Worm (Caenorhabditis elegans) whole organism, young adult: ENCODE results near the gene R04B5.7.

Experiments used
- D2030.7 ChIP-seq: fragments of 200-800 bp; sonication (Bioruptor generic); IDR thresholded peaks from 2 replicates; pipeline ENCODE4 v1.3.6; 2022; ENCODE audit warnings: missing genetic modification reagents, missing genetic modification characterization, missing compliant biosample characterization
- F23B12.7 ChIP-seq: sonication (generic microtip); optimal IDR thresholded peaks from 2 replicates; lab custom pipeline; 2017; ENCODE audit warnings: missing genetic modification characterization, mild to moderate bottlenecking, missing compliant biosample characterization, antibody characterized with exemption, moderate library complexity; ENCODE audit not compliant: insufficient read depth
- F33H1.4 ChIP-seq: fragments of 200-800 bp; sonication (Bioruptor generic); IDR thresholded peaks from 2 replicates; pipeline ENCODE4 v1.3.6; 2022; ENCODE audit warnings: missing genetic modification reagents, missing genetic modification characterization, missing compliant biosample characterization
- F39B2.1 ChIP-seq: fragments of 200-800 bp; sonication (Bioruptor generic); IDR thresholded peaks from 2 replicates; pipeline ENCODE4 v1.3.6; 2022; ENCODE audit warnings: missing genetic modification reagents, missing genetic modification characterization, missing compliant biosample characterization
- F49E8.2 ChIP-seq: sonication (generic microtip); optimal IDR thresholded peaks from 3 replicates; lab custom pipeline; 2017; ENCODE audit warnings: missing genetic modification characterization, mild to moderate bottlenecking, missing compliant biosample characterization, antibody characterized with exemption, moderate library complexity; ENCODE audit not compliant: insufficient read depth
- F57A8.1 ChIP-seq: fragments of 200-800 bp; sonication (Bioruptor generic); optimal IDR thresholded peaks from 2 replicates; lab custom pipeline; 2018; ENCODE audit warnings: mild to moderate bottlenecking, missing genetic modification characterization, moderate library complexity, missing compliant biosample characterization
- T26A5.8 ChIP-seq: sonication (generic microtip); optimal IDR thresholded peaks from 2 replicates; lab custom pipeline; 2016; ENCODE audit warnings: missing genetic modification characterization, missing compliant biosample characterization
- Y53G8AR.9 ChIP-seq: fragments of 200-800 bp; sonication (Bioruptor generic); conservative IDR thresholded peaks from 2 replicates; pipeline ENCODE4 v1.3.6; 2022; ENCODE audit warnings: missing genetic modification reagents, missing genetic modification characterization, missing compliant biosample characterization
- ccch-3 ChIP-seq: fragments of 200-800 bp; sonication (Bioruptor generic); optimal IDR thresholded peaks from 2 replicates; lab custom pipeline; 2018; ENCODE audit warnings: mild to moderate bottlenecking, missing genetic modification characterization, missing compliant biosample characterization
- ceh-27 ChIP-seq: fragments of 200-800 bp; sonication (Bioruptor generic); optimal IDR thresholded peaks from 2 replicates; lab custom pipeline; 2018; ENCODE audit warnings: mild to moderate bottlenecking, missing genetic modification characterization, moderate library complexity, missing compliant biosample characterization
- ceh-40 ChIP-seq: fragments of 200-800 bp; sonication (Bioruptor generic); IDR thresholded peaks from 2 replicates; pipeline ENCODE4 v1.3.6; 2022; ENCODE audit warnings: missing genetic modification characterization, missing compliant biosample characterization
- dpff-1 ChIP-seq: sonication (generic microtip); optimal IDR thresholded peaks from 2 replicates; lab custom pipeline; 2017; ENCODE audit warnings: mild to moderate bottlenecking, missing genetic modification characterization, missing compliant biosample characterization
- dpl-1 ChIP-seq: fragments of 150-350 bp; optimal IDR thresholded peaks from 2 replicates; lab custom pipeline; 2014; ENCODE audit warnings: missing biosample characterization, missing genetic modification reagents, missing genetic modification characterization
- egl-18 ChIP-seq: fragments of 200-800 bp; sonication (Bioruptor generic); IDR thresholded peaks from 2 replicates; pipeline ENCODE4 v1.3.6; 2022; ENCODE audit warnings: missing genetic modification reagents, missing genetic modification characterization, missing compliant biosample characterization
- ekl-4 ChIP-seq: fragments of 200-800 bp; sonication (Bioruptor generic); IDR thresholded peaks from 2 replicates; pipeline ENCODE4 v1.3.6; 2022; ENCODE audit warnings: missing genetic modification reagents, missing genetic modification characterization, missing compliant biosample characterization
- hlh-26 ChIP-seq: fragments of 200-800 bp; sonication (Bioruptor generic); conservative IDR thresholded peaks from 2 replicates; pipeline ENCODE4 v1.3.6; 2022; ENCODE audit warnings: missing genetic modification reagents, missing genetic modification characterization, missing compliant biosample characterization
- let-526 ChIP-seq: fragments of 200-800 bp; sonication (Bioruptor generic); IDR thresholded peaks from 2 replicates; pipeline ENCODE4 v1.3.6; 2022; ENCODE audit warnings: missing genetic modification reagents, missing genetic modification characterization, missing compliant biosample characterization
- lin-35 ChIP-seq, 3 experiments: fragments of 150-350 bp in 2 of 3; sonication (generic microtip) in 1 of 3; optimal IDR thresholded peaks; 2 replicates each; lab custom pipeline; 2014 to 2018; ENCODE audit warnings: missing biosample characterization in 3 of 3, missing genetic modification characterization in 3 of 3, missing genetic modification reagents in 3 of 3
- lin-40 ChIP-seq: sonication (generic microtip); optimal IDR thresholded peaks from 2 replicates; lab custom pipeline; 2016; ENCODE audit warnings: missing genetic modification characterization, mild to moderate bottlenecking, missing compliant biosample characterization, missing genotype, missing genetic modification reagents
- lsy-27 ChIP-seq: sonication (generic microtip); optimal IDR thresholded peaks from 2 replicates; lab custom pipeline; 2017; ENCODE audit warnings: missing genetic modification characterization, mild to moderate bottlenecking, missing compliant biosample characterization, antibody characterized with exemption, missing genotype, borderline replicate concordance; ENCODE audit not compliant: insufficient read depth
- madf-3 ChIP-seq: fragments of 200-800 bp; sonication (Bioruptor generic); IDR thresholded peaks from 2 replicates; pipeline ENCODE4 v1.3.6; 2022; ENCODE audit warnings: missing genetic modification reagents, missing genetic modification characterization, missing compliant biosample characterization
- madf-6 ChIP-seq: fragments of 200-800 bp; sonication (Bioruptor generic); IDR thresholded peaks from 2 replicates; pipeline ENCODE4 v1.3.6; 2022; ENCODE audit warnings: missing genetic modification reagents, missing genetic modification characterization, missing compliant biosample characterization
- mcd-1 ChIP-seq: fragments of 200-800 bp; sonication (Bioruptor generic); IDR thresholded peaks from 2 replicates; pipeline ENCODE4 v1.3.6; 2022; ENCODE audit warnings: missing genetic modification reagents, missing genetic modification characterization, missing compliant biosample characterization
- mxl-1 ChIP-seq: sonication (generic microtip); optimal IDR thresholded peaks from 2 replicates; lab custom pipeline; 2016; ENCODE audit warnings: missing genetic modification characterization, missing compliant biosample characterization
- nfya-1 ChIP-seq: sonication (generic microtip); optimal IDR thresholded peaks from 2 replicates; lab custom pipeline; 2017; ENCODE audit warnings: antibody characterized with exemption, missing compliant biosample characterization, missing genetic modification characterization, borderline replicate concordance; ENCODE audit not compliant: insufficient read depth
- nfya-2 ChIP-seq: fragments of 200-800 bp; sonication (Bioruptor generic); IDR thresholded peaks from 2 replicates; pipeline ENCODE4 v1.3.6; 2022; ENCODE audit warnings: missing genetic modification reagents, missing genetic modification characterization, missing compliant biosample characterization
- nhr-179 ChIP-seq: sonication (generic microtip); optimal IDR thresholded peaks from 2 replicates; lab custom pipeline; 2016; ENCODE audit warnings: mild to moderate bottlenecking, missing genetic modification characterization, missing compliant biosample characterization
- nhr-27 ChIP-seq: fragments of 200-800 bp; sonication (Bioruptor generic); optimal IDR thresholded peaks from 2 replicates; lab custom pipeline; 2018; ENCODE audit warnings: mild to moderate bottlenecking, missing genetic modification characterization, moderate library complexity, missing compliant biosample characterization
- nhr-80 ChIP-seq: sonication (generic microtip); optimal IDR thresholded peaks from 2 replicates; lab custom pipeline; 2016; ENCODE audit warnings: missing genetic modification characterization, missing compliant biosample characterization
- nhr-90 ChIP-seq: sonication (generic microtip); optimal IDR thresholded peaks from 2 replicates; lab custom pipeline; 2016; ENCODE audit warnings: missing genotype, mild to moderate bottlenecking, missing genetic modification characterization, missing compliant biosample characterization
- rec-8 ChIP-seq, 2 experiments: sonication (generic microtip); optimal IDR thresholded peaks; 2 replicates each; lab custom pipeline; 2016; ENCODE audit warnings: mild to moderate bottlenecking in 2 of 2, missing genetic modification characterization in 2 of 2, missing genetic modification reagents in 2 of 2, missing genotype in 2 of 2, missing biosample characterization in 1 of 2, missing compliant biosample characterization in 1 of 2, moderate library complexity in 1 of 2
- rpc-1 ChIP-seq, 2 experiments: fragments of 150-350 bp in 1 of 2; sonication (generic microtip) in 1 of 2; optimal IDR thresholded peaks; 2 replicates each; lab custom pipeline; 2014 to 2018; ENCODE audit warnings: missing biosample characterization in 1 of 2, missing genetic modification characterization in 1 of 2, missing genetic modification reagents in 1 of 2, missing genotype in 1 of 2
- sea-2 ChIP-seq: fragments of 200-800 bp; sonication (Bioruptor generic); IDR thresholded peaks from 2 replicates; pipeline ENCODE4 v1.3.6; 2022; ENCODE audit warnings: missing genetic modification characterization, missing compliant biosample characterization
- tbp1 ChIP-seq: fragments of 200-800 bp; sonication (Bioruptor generic); optimal IDR thresholded peaks from 2 replicates; lab custom pipeline; 2018; ENCODE audit warnings: mild to moderate bottlenecking, missing genetic modification characterization, missing compliant biosample characterization
- unc-62 ChIP-seq: fragments of 150-350 bp; optimal IDR thresholded peaks from 2 replicates; lab custom pipeline; 2014; ENCODE audit warnings: missing biosample characterization, missing genetic modification reagents, missing genetic modification characterization
- xnd-1 ChIP-seq: sonication (generic microtip); optimal IDR thresholded peaks from 2 replicates; lab custom pipeline; 2016; ENCODE audit warnings: missing genotype, missing genetic modification reagents, missing genetic modification characterization, missing compliant biosample characterization
- ztf-22 ChIP-seq: fragments of 200-800 bp; sonication (Bioruptor generic); optimal IDR thresholded peaks from 2 replicates; lab custom pipeline; 2018; ENCODE audit warnings: mild to moderate bottlenecking, missing genetic modification characterization, moderate library complexity, missing compliant biosample characterization
- ztf-26 ChIP-seq: sonication (generic microtip); optimal IDR thresholded peaks from 2 replicates; lab custom pipeline; 2017; ENCODE audit warnings: missing genetic modification characterization, missing compliant biosample characterization

Gene R04B5.7

ce11 chrV:10103811-10104210 lies 13.4 kb upstream of the R04B5.7 start:
- TF ChIP-seq nhr-80 (tag; lab: Kevin White, UChicago) (peak; percentile 9), nhr-27 (no peak)

DNA sequence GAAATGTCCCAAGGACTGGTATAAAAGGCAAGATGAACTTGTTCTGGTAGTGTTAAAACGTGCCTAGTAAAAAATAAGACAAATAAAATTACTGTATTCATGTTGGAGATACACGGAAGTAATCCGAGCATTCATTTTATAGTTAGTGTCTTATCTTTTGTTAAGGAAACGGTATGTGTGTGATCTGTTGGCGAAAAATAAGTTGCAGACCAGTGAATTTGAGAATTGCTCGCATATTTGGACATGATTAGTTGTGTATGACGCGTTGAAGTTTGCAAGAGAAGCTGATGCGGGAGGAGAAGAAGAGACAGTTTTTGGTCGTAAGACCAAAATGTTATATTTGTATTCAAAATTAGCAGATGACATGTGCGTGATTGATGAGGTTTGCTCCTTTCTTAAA lies 11.6 kb upstream of the R04B5.7 start, which contains the start of gene C08B6.14:
C08B6.14 (minus strand) TSS at position 101 of the 400 bp plus-strand sequence.
- TF ChIP-seq Y53G8AR.9 = no peak
- no peak for TF ChIP-seq unc-62
- no peak for TF ChIP-seq ztf-26 (tag; lab: Kevin White, UChicago)
- no peak for TF ChIP-seq ztf-22 (GFP tag; lab: Kevin White, UChicago)
- no peak for TF ChIP-seq F39B2.1 (GFP tag; lab: Robert Waterston, UW)
- no peak for TF ChIP-seq nfya-2
- no peak for TF ChIP-seq mxl-1
- TF ChIP-seq nhr-90 = no peak
- no peak for TF ChIP-seq sea-2 (GFP tag; lab: Robert Waterston, UW)
- TF ChIP-seq lin-40 (tag; lab: Kevin White, UChicago) = no peak
- no peak for TF ChIP-seq D2030.7 (GFP tag; lab: Robert Waterston, UW)

ce11 chrV:10098429-10098828 lies 8.1 kb upstream of the R04B5.7 start, which contains the start of gene ugt-47:
ugt-47 (minus strand) TSS chrV:10098597.
- TF ChIP-seq nhr-179 (tag; lab: Kevin White, UChicago) (no peak), nhr-80 (tag; lab: Kevin White, UChicago) (peak; percentile 52), F57A8.1 (GFP tag; lab: Kevin White, UChicago) (no peak), lin-35 (GFP tag; optimal IDR thresholded peaks at IDR 0.05; lab: Kevin White, UChicago) (no peak), xnd-1 (tag; lab: Kevin White, UChicago) (no peak), sea-2 (GFP tag; lab: Robert Waterston, UW) (no peak), unc-62 (peak; percentile 14)

DNA sequence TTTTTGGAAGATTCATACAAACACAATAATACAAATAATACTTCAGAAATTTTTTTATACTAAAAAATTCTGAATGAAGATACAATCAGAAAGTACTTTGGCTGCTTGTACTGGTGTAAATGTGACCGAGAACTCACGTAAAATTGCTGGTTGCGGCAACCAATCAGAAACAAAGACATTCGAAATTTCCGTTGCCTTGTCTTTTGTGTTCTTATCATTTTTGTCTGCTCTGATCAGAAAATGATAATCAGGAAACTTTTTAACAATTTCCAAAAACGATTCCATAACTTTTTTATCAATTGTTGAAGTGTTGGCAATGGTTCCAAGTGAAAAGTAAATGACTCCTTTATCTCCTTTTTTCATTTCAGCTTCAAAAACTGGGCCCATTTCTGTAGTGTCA lies 6.6 kb upstream of the R04B5.7 start:
- peak; percentile 62 for TF ChIP-seq nhr-80 (tag; lab: Kevin White, UChicago)
- no peak for TF ChIP-seq let-526 (GFP tag; lab: Robert Waterston, UW)
- TF ChIP-seq, all 124 proteins: peak for 1

- TF ChIP-seq F33H1.4 (GFP tag; lab: Robert Waterston, UW) (no peak), F23B12.7 (tag; lab: Kevin White, UChicago) (no peak), lin-35 (GFP tag; optimal IDR thresholded peaks at IDR 0.05; lab: Kevin White, UChicago) (no peak), tbp1 (GFP tag; lab: Kevin White, UChicago) (no peak), ceh-40 (GFP tag; lab: Robert Waterston, UW) (no peak), ceh-27 (GFP tag; lab: Kevin White, UChicago) (no peak), ztf-26 (tag; lab: Kevin White, UChicago) (no peak), nfya-1 (tag; lab: Kevin White, UChicago) (no peak), rec-8 (tag; optimal IDR thresholded peaks at IDR 0.05; lab: Kevin White, UChicago) (no peak), dpff-1 (no peak), madf-6 (no peak), T26A5.8 (no peak)
Measured at ce11 chrV:10094374-10094773, 4.0 kb upstream of the R04B5.7 start, which contains the start of gene srd-49. srd-49 (plus strand) TSS chrV:10094674.

DNA sequence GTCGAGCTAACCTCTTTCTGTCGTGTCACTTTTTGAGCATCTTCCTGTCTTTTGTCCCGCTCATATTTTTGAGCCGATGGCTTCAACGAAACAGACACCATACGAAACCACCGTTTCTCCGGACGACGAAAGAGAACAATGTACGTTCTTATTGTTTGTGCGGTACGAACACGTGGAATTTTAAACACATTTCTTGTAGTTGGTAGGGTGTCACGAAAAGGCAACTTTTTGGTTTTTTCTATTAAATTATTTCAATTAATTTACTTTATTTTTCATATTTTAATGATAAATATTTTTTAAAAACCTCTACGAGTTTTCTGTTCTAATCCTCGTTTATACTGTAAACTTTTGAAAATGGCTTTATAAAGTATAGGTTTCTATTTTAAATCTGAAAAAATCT lies 791 bp upstream of the R04B5.7 start, which contains the start of gene R04B5.11:
R04B5.11 (minus strand) TSS at position 101 of the 400 bp plus-strand sequence.
- TF ChIP-seq F49E8.2 (no peak), sea-2 (GFP tag; lab: Robert Waterston, UW) (no peak), mcd-1 (GFP tag; lab: Robert Waterston, UW) (no peak), ekl-4 (GFP tag; lab: Robert Waterston, UW) (no peak), hlh-26 (GFP tag; lab: Robert Waterston, UW) (no peak), madf-3 (no peak), egl-18 (GFP tag; lab: Robert Waterston, UW) (no peak), dpl-1 (GFP tag; lab: Kevin White, UChicago) (no peak), ccch-3 (no peak), ztf-26 (tag; lab: Kevin White, UChicago) (no peak), ztf-22 (GFP tag; lab: Kevin White, UChicago) (no peak), nfya-2 (no peak), rpc-1 (optimal IDR thresholded peaks at IDR 0.05; lab: Kevin White, UChicago) (no peak), rpc-1 (tag; optimal IDR thresholded peaks at IDR 0.05; lab: Kevin White, UChicago) (no peak), lsy-27 (tag; lab: Kevin White, UChicago) (no peak)
